Worm (Caenorhabditis elegans) whole organism, young adult: Measurements from ENCODE around the gene ZK1098.3.

Source experiments
- ama-1 ChIP-seq, 3 experiments: fragments of 150-350 bp in 1 of 3; sonication (generic microtip) in 2 of 3; optimal IDR thresholded peaks; 2 replicates each; lab custom pipeline; 2014 to 2018; ENCODE audit warnings: missing biosample characterization in 2 of 3, missing genetic modification characterization in 2 of 3, missing genetic modification reagents in 2 of 3
- aptf-2 ChIP-seq: fragments of 200-800 bp; sonication (Bioruptor generic); conservative IDR thresholded peaks from 2 replicates; pipeline ENCODE4 v1.3.6; 2022; ENCODE audit warnings: missing genetic modification reagents, missing genetic modification characterization, missing compliant biosample characterization
- lsy-27 ChIP-seq: sonication (generic microtip); optimal IDR thresholded peaks from 2 replicates; lab custom pipeline; 2017; ENCODE audit warnings: missing genetic modification characterization, mild to moderate bottlenecking, missing compliant biosample characterization, antibody characterized with exemption, missing genotype, borderline replicate concordance; ENCODE audit not compliant: insufficient read depth
- nfya-2 ChIP-seq: fragments of 200-800 bp; sonication (Bioruptor generic); IDR thresholded peaks from 2 replicates; pipeline ENCODE4 v1.3.6; 2022; ENCODE audit warnings: missing genetic modification reagents, missing genetic modification characterization, missing compliant biosample characterization
- nhr-120 ChIP-seq: fragments of 200-800 bp; sonication (Bioruptor generic); IDR thresholded peaks from 2 replicates; pipeline ENCODE4 v1.3.6; 2022; ENCODE audit warnings: missing genetic modification characterization, missing compliant biosample characterization
- nhr-27 ChIP-seq: fragments of 200-800 bp; sonication (Bioruptor generic); optimal IDR thresholded peaks from 2 replicates; lab custom pipeline; 2018; ENCODE audit warnings: mild to moderate bottlenecking, missing genetic modification characterization, moderate library complexity, missing compliant biosample characterization
- rpc-1 ChIP-seq, 2 experiments: fragments of 150-350 bp in 1 of 2; sonication (generic microtip) in 1 of 2; optimal IDR thresholded peaks; 2 replicates each; lab custom pipeline; 2014 to 2018; ENCODE audit warnings: missing biosample characterization in 1 of 2, missing genetic modification characterization in 1 of 2, missing genetic modification reagents in 1 of 2, missing genotype in 1 of 2
- ztf-6 ChIP-seq: fragments of 200-800 bp; sonication (Bioruptor generic); IDR thresholded peaks from 2 replicates; pipeline ENCODE4 v1.3.6; 2022; ENCODE audit warnings: missing genetic modification reagents, missing genetic modification characterization, missing compliant biosample characterization

DNA sequence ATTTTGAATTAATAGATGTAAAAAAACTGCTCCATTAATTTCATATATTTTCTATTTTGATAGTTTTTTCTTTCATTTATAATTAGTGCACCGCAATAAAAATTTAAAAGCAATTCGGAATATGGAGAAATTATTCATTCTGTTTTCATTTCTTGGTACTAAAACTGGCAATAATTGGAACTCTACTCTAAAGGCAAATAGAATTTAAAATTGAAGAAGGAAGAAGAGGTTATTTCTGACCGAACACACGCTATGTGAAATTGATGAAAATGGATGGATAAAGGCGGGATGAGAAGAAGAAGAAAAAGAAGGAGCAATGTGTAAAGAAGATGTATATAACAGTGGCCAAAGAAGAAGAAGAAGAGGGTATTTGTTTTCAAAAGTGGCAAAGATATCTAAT, 44.7 kb upstream of the ZK1098.3 start:
- TF ChIP-seq nfya-2 (GFP tag; lab: Robert Waterston, UW) = no peak
- TF ChIP-seq nhr-27 = no peak
- no peak for TF ChIP-seq ama-1 (optimal IDR thresholded peaks at IDR 0.05; lab: Kevin White, UChicago)
- no peak for TF ChIP-seq ama-1 (GFP tag; optimal IDR thresholded peaks at IDR 0.05; lab: Kevin White, UChicago)
- no peak for TF ChIP-seq rpc-1 (optimal IDR thresholded peaks at IDR 0.05; lab: Kevin White, UChicago)
- no peak for TF ChIP-seq rpc-1 (tag; optimal IDR thresholded peaks at IDR 0.05; lab: Kevin White, UChicago)
- no peak for TF ChIP-seq lsy-27 (tag; lab: Kevin White, UChicago)
- TF ChIP-seq ztf-6 (GFP tag; lab: Robert Waterston, UW) = no peak
- no peak for TF ChIP-seq aptf-2 (GFP tag; lab: Robert Waterston, UW)
- no peak for TF ChIP-seq nhr-120
